Worm (Caenorhabditis elegans): ENCODE measurements around the gene pmp-1.

DNA sequence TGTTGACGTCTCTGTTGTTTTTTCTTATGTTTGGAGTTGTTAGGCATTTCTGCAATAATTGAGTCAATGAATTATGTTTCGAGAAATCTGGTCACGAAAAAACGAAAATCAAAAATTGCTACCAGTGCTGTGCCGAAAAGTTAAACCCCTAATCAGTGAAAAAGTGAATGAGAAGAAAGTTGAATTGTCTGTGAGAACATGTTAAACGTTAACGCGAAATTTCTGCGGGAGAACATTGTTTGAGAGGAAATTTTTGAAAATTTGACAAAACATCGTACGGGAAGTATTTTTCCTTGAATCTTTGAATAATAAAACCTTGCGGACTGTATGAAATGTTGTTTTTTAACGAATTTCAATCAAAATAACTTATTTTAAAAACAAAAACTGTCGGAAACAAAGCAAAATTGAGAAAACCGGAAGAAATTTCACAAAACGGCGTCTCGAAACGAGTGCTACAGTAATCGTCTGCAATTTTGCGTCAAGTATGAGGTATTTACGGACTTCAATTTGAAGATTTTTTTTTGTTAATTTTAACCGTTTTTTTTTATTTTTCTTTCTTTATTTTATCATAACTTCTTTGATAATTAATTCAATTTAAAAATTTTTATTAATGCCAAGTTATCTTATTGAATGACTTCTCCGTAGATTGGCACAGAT, 10.2 kb upstream of the pmp-1 start, which contains the start of gene adal-1:
- TF ChIP-seq W03F9.2 (tag; optimal IDR thresholded peaks at IDR 0.05) (no peak), him-1 (tag; optimal IDR thresholded peaks at IDR 0.05) (no peak)
